Worm (Caenorhabditis elegans) whole organism, L4 larva: Measurements from ENCODE around the gene F41G3.6.

ENCODE experiments used
- unc-39 ChIP-seq: sonication (generic microtip); optimal IDR thresholded peaks from 2 replicates; lab custom pipeline; 2017; ENCODE audit warnings: missing biosample characterization, missing genetic modification characterization
- ztf-11 ChIP-seq: fragments of 150-350 bp; optimal IDR thresholded peaks from 2 replicates; lab custom pipeline; 2014; ENCODE audit warnings: missing biosample characterization, missing genetic modification characterization

- TF ChIP-seq ztf-11 (tag; lab: Kevin White, UChicago) = no peak
- no peak for TF ChIP-seq unc-39 (tag; lab: Kevin White, UChicago)
Observed at ce11 chrII:6782738-6783163, 40.0 kb downstream of the F41G3.6 start.
